Worm (Caenorhabditis elegans) whole organism, early embryonic: ENCODE results near the gene F01G10.6.

ENCODE experiments used
- F13C5.2 ChIP-seq: sonication (generic microtip); optimal IDR thresholded peaks from 2 replicates; lab custom pipeline; 2017; ENCODE audit warnings: mild to moderate bottlenecking, missing genetic modification characterization, inconsistent platforms, missing compliant biosample characterization
- aly-1 ChIP-seq: sonication (generic microtip); optimal IDR thresholded peaks from 2 replicates; lab custom pipeline; 2016; ENCODE audit warnings: missing genetic modification characterization, missing compliant biosample characterization
- ama-1 ChIP-seq: fragments of 150-350 bp; optimal IDR thresholded peaks from 2 replicates; lab custom pipeline; 2014
- ceh-13 ChIP-seq: fragments of 200-800 bp; sonication (Bioruptor generic); optimal IDR thresholded peaks from 2 replicates; lab custom pipeline; 2018; ENCODE audit warnings: mild to moderate bottlenecking, missing genetic modification characterization, missing compliant biosample characterization
- ceh-36 ChIP-seq: sonication (generic microtip); optimal IDR thresholded peaks from 2 replicates; lab custom pipeline; 2016; ENCODE audit warnings: missing genetic modification characterization, inconsistent platforms, missing compliant biosample characterization
- ets-7 ChIP-seq: sonication (generic microtip); optimal IDR thresholded peaks from 2 replicates; lab custom pipeline; 2016; ENCODE audit warnings: missing genotype, missing genetic modification characterization, missing compliant biosample characterization
- flt-1 ChIP-seq: fragments of 200-800 bp; sonication (Bioruptor generic); IDR thresholded peaks from 2 replicates; pipeline ENCODE4 v1.3.6; 2022; ENCODE audit warnings: missing genetic modification characterization, missing compliant biosample characterization
- hmg-4 ChIP-seq: fragments of 200-800 bp; sonication (Bioruptor generic); optimal IDR thresholded peaks from 2 replicates; lab custom pipeline; 2018; ENCODE audit warnings: mild to moderate bottlenecking, missing genetic modification characterization, missing compliant biosample characterization
- hnd-1 ChIP-seq: sonication (generic microtip); optimal IDR thresholded peaks from 2 replicates; lab custom pipeline; 2016; ENCODE audit warnings: missing genetic modification characterization, missing compliant biosample characterization
- sea-1 ChIP-seq: fragments of 200-800 bp; sonication (Bioruptor generic); conservative IDR thresholded peaks from 2 replicates; pipeline ENCODE4 v1.3.6; 2022; ENCODE audit warnings: missing genetic modification characterization, missing compliant biosample characterization
- tbx-37 ChIP-seq: fragments of 200-800 bp; sonication (Bioruptor generic); conservative IDR thresholded peaks from 2 replicates; pipeline ENCODE4 v1.3.6; 2022; ENCODE audit warnings: missing genetic modification reagents, missing genetic modification characterization, missing compliant biosample characterization
- tra-4 ChIP-seq: sonication (generic microtip); optimal IDR thresholded peaks from 2 replicates; lab custom pipeline; 2017; ENCODE audit warnings: missing genetic modification characterization, missing compliant biosample characterization

- TF ChIP-seq ama-1 (lab: Kevin White, UChicago) (no peak), sea-1 (GFP tag; lab: Robert Waterston, UW) (no peak), ceh-36 (tag; lab: Kevin White, UChicago) (no peak), tbx-37 (GFP tag; lab: Robert Waterston, UW) (no peak), ceh-13 (GFP tag; lab: Kevin White, UChicago) (no peak), ets-7 (tag; lab: Kevin White, UChicago) (no peak), tra-4 (no peak), flt-1 (no peak), hmg-4 (GFP tag; lab: Kevin White, UChicago) (no peak), F13C5.2 (tag; lab: Kevin White, UChicago) (no peak), hnd-1 (no peak), aly-1 (tag; lab: Kevin White, UChicago) (no peak)
These were observed 21.3 kb downstream of the F01G10.6 start, which contains the start of gene K04D7.6 for ce11 chrIV:10206182-10206581.
